Worm (Caenorhabditis elegans) whole organism, L4 larva: ENCODE data around the gene pqn-22.
"Not testable (repeated sequence)": the region's sequence is repeated elsewhere in the genome, so short reads cannot be mapped to it uniquely, and the experiment has no call there.

Experiments used
- D1046.2 ChIP-seq: fragments of 200-800 bp; sonication (Bioruptor generic); IDR thresholded peaks from 2 replicates; pipeline ENCODE4 v1.3.6; 2022; ENCODE audit warnings: missing genetic modification characterization, missing compliant biosample characterization
- F37D6.2 ChIP-seq: sonication (generic microtip); optimal IDR thresholded peaks from 2 replicates; lab custom pipeline; 2016; ENCODE audit warnings: mild to moderate bottlenecking, missing genetic modification characterization, missing compliant biosample characterization
- F44E2.7 ChIP-seq: fragments of 200-800 bp; sonication (Bioruptor generic); IDR thresholded peaks from 2 replicates; pipeline ENCODE4 v2.1.2; 2022; ENCODE audit warnings: missing genetic modification characterization, missing compliant biosample characterization
- F49E8.2 ChIP-seq: sonication (generic microtip); optimal IDR thresholded peaks from 2 replicates; lab custom pipeline; 2016; ENCODE audit warnings: missing compliant biosample characterization, mild to moderate bottlenecking, missing genetic modification characterization, borderline replicate concordance
- T26A8.4 ChIP-seq: fragments of 200-800 bp; sonication (Bioruptor generic); IDR thresholded peaks from 2 replicates; pipeline ENCODE4 v1.3.6; 2022; ENCODE audit warnings: missing genetic modification characterization, missing compliant biosample characterization
- Y48G9A.11 ChIP-seq: fragments of 200-800 bp; sonication (Bioruptor generic); IDR thresholded peaks from 2 replicates; pipeline ENCODE4 v1.3.6; 2022; ENCODE audit warnings: missing genetic modification reagents, missing genetic modification characterization, missing compliant biosample characterization
- aha-1 ChIP-seq: fragments of 150-350 bp; peaks from one replicate; lab custom pipeline; 2014; ENCODE audit warnings: missing biosample characterization, missing genetic modification characterization
- arid-1 ChIP-seq: fragments of 200-800 bp; sonication (Bioruptor generic); conservative IDR thresholded peaks from 2 replicates; pipeline ENCODE4 v1.3.6; 2022; ENCODE audit warnings: missing genetic modification reagents, missing genetic modification characterization, missing compliant biosample characterization
- ceh-32 ChIP-seq: sonication (generic microtip); optimal IDR thresholded peaks from 2 replicates; lab custom pipeline; 2016; ENCODE audit warnings: mild to moderate bottlenecking, missing genetic modification characterization, missing compliant biosample characterization; ENCODE audit not compliant: poor library complexity
- ces-1 ChIP-seq: fragments of 150-350 bp; sonication (generic microtip); optimal IDR thresholded peaks from 4 replicates; lab custom pipeline; 2014; ENCODE audit warnings: missing biosample characterization, missing genetic modification reagents, missing genetic modification characterization
- ctbp-1 ChIP-seq: fragments of 200-800 bp; sonication (Bioruptor generic); IDR thresholded peaks from 2 replicates; pipeline ENCODE4 v1.3.6; 2022; ENCODE audit warnings: missing genetic modification reagents, missing genetic modification characterization, missing compliant biosample characterization
- daf-12 ChIP-seq: fragments of 150-350 bp; optimal IDR thresholded peaks from 2 replicates; lab custom pipeline; 2014; ENCODE audit warnings: missing biosample characterization, missing genetic modification reagents, missing genetic modification characterization
- daf-16 ChIP-seq, 3 experiments: sonication (generic microtip); optimal IDR thresholded peaks; 2 replicates each; lab custom pipeline; 2016 to 2017; ENCODE audit warnings: missing genetic modification characterization in 3 of 3, missing genetic modification reagents in 3 of 3, mild to moderate bottlenecking in 2 of 3, missing compliant biosample characterization in 2 of 3, missing biosample characterization in 1 of 3, moderate library complexity in 1 of 3
- dmd-6 ChIP-seq: fragments of 200-800 bp; sonication (Bioruptor generic); IDR thresholded peaks from 2 replicates; pipeline ENCODE4 v1.3.6; 2022; ENCODE audit warnings: missing genetic modification reagents, missing genetic modification characterization, missing compliant biosample characterization
- dve-1 ChIP-seq: sonication (generic microtip); optimal IDR thresholded peaks from 2 replicates; lab custom pipeline; 2017; ENCODE audit warnings: antibody characterized with exemption, mild to moderate bottlenecking, missing genetic modification characterization, missing compliant biosample characterization; ENCODE audit not compliant: insufficient read depth
- egl-27 ChIP-seq: sonication (generic microtip); optimal IDR thresholded peaks from 3 replicates; lab custom pipeline; 2017; ENCODE audit warnings: missing biosample characterization, missing genetic modification reagents, missing genetic modification characterization
- fkh-10 ChIP-seq: fragments of 150-350 bp; optimal IDR thresholded peaks from 2 replicates; lab custom pipeline; 2014; ENCODE audit warnings: missing biosample characterization, missing genetic modification reagents, missing genetic modification characterization
- gei-8 ChIP-seq: fragments of 200-800 bp; sonication (Bioruptor generic); optimal IDR thresholded peaks from 2 replicates; lab custom pipeline; 2018; ENCODE audit warnings: mild to moderate bottlenecking, missing genetic modification characterization, missing compliant biosample characterization
- lsy-2 ChIP-seq, 2 experiments: fragments of 150-350 bp in 1 of 2; sonication (generic microtip) in 1 of 2; optimal IDR thresholded peaks; 2 replicates each; lab custom pipeline; 2014 to 2017; ENCODE audit warnings: missing biosample characterization in 2 of 2, missing genetic modification characterization in 2 of 2
- mdl-1 ChIP-seq, 2 experiments: fragments of 150-350 bp in 1 of 2; sonication (generic microtip) in 1 of 2; optimal IDR thresholded peaks; 2 replicates each; lab custom pipeline; 2014 to 2017; ENCODE audit warnings: missing biosample characterization in 2 of 2, missing genetic modification characterization in 2 of 2
- mxl-3 ChIP-seq: fragments of 200-800 bp; sonication (Bioruptor generic); optimal IDR thresholded peaks from 2 replicates; lab custom pipeline; 2018; ENCODE audit warnings: mild to moderate bottlenecking, missing genetic modification characterization, missing compliant biosample characterization
- nhr-11 ChIP-seq: fragments of 150-350 bp; optimal IDR thresholded peaks from 2 replicates; lab custom pipeline; 2014; ENCODE audit warnings: missing biosample characterization, missing genetic modification characterization
- nhr-111 ChIP-seq: fragments of 200-800 bp; sonication (Bioruptor generic); optimal IDR thresholded peaks from 2 replicates; lab custom pipeline; 2018; ENCODE audit warnings: mild to moderate bottlenecking, missing genetic modification characterization, missing compliant biosample characterization
- nhr-28 ChIP-seq: fragments of 150-350 bp; optimal IDR thresholded peaks from 2 replicates; lab custom pipeline; 2014; ENCODE audit warnings: missing biosample characterization, missing genetic modification characterization
- nhr-41 ChIP-seq: fragments of 200-800 bp; sonication (Bioruptor generic); IDR thresholded peaks from 2 replicates; pipeline ENCODE4 v1.3.6; 2022; ENCODE audit warnings: missing genetic modification reagents, missing genetic modification characterization, missing compliant biosample characterization
- nhr-77 ChIP-seq: fragments of 150-350 bp; optimal IDR thresholded peaks from 2 replicates; lab custom pipeline; 2014; ENCODE audit warnings: missing biosample characterization, missing genetic modification characterization
- pqm-1 ChIP-seq: sonication (generic microtip); optimal IDR thresholded peaks from 2 replicates; lab custom pipeline; 2017; ENCODE audit warnings: missing biosample characterization, missing genetic modification characterization
- spr-1 ChIP-seq: sonication (generic microtip); optimal IDR thresholded peaks from 2 replicates; lab custom pipeline; 2016; ENCODE audit warnings: mild to moderate bottlenecking, missing genetic modification characterization, missing compliant biosample characterization
- spr-3 ChIP-seq: fragments of 200-800 bp; sonication (Bioruptor generic); optimal IDR thresholded peaks from 2 replicates; lab custom pipeline; 2018; ENCODE audit warnings: mild to moderate bottlenecking, missing genetic modification characterization, missing compliant biosample characterization
- tag-97 ChIP-seq: fragments of 200-800 bp; sonication (Bioruptor generic); IDR thresholded peaks from 2 replicates; pipeline ENCODE4 v1.3.6; 2022; ENCODE audit warnings: missing genetic modification characterization, missing compliant biosample characterization
- unc-39 ChIP-seq: sonication (generic microtip); optimal IDR thresholded peaks from 2 replicates; lab custom pipeline; 2017; ENCODE audit warnings: missing biosample characterization, missing genetic modification characterization
- zip-2 ChIP-seq: fragments of 150-350 bp; optimal IDR thresholded peaks from 2 replicates; lab custom pipeline; 2014; ENCODE audit warnings: missing biosample characterization, missing genetic modification characterization

pqn-22 gene

ce11 chrIV:6033539-6033938 lies at the start of gene pqn-22:
Gene pqn-22 (minus strand): TSS chrIV:6033639.
- not testable (repeated sequence) for TF ChIP-seq fkh-10 (GFP tag; lab: Kevin White, UChicago); mdl-1 (tag; optimal IDR thresholded peaks at IDR 0.05; lab: Kevin White, UChicago); Y48G9A.11 (GFP tag; lab: Robert Waterston, UW)

ce11 chrIV:6079925-6080324 lies 46.5 kb upstream of the pqn-22 start, which contains the start of gene ugt-19:
Gene ugt-19 (minus strand): TSS chrIV:6079952.
- TF ChIP-seq zip-2 (tag; lab: Kevin White, UChicago) (no peak), dve-1 (tag; lab: Kevin White, UChicago) (peak; percentile 21), nhr-28 (tag; lab: Kevin White, UChicago) (peak; percentile 76), daf-12 (tag; lab: Kevin White, UChicago) (no peak), daf-16 (GFP tag; optimal IDR thresholded peaks at IDR 0.05; lab: Kevin White, UChicago) (no peak), daf-16 (tag; optimal IDR thresholded peaks at IDR 0.05; lab: Kevin White, UChicago) (peak; percentile 44), arid-1 (GFP tag; lab: Robert Waterston, UW) (no peak), lsy-2 (tag; optimal IDR thresholded peaks at IDR 0.05; lab: Kevin White, UChicago) (peak in 1 of 2 experiments; percentile 10), dmd-6 (GFP tag; lab: Robert Waterston, UW) (peak; percentile 66; the same call in 1 of the 2 replicates), nhr-11 (no peak), egl-27 (tag; lab: Kevin White, UChicago) (no peak), pqm-1 (tag; lab: Kevin White, UChicago) (peak; percentile 87)

ce11 chrIV:6076128-6076527 lies 42.7 kb upstream of the pqn-22 start, which contains the start of gene cpg-20:
Gene cpg-20 (minus strand): TSS chrIV:6076228.
- no peak for TF ChIP-seq T26A8.4
- no peak for TF ChIP-seq nhr-41 (GFP tag; lab: Robert Waterston, UW)
- TF ChIP-seq ctbp-1 (GFP tag; lab: Robert Waterston, UW): no peak
- no peak for TF ChIP-seq spr-3
- no peak for TF ChIP-seq D1046.2
- no peak for TF ChIP-seq gei-8 (GFP tag; lab: Kevin White, UChicago)
- no peak for TF ChIP-seq tag-97 (GFP tag; lab: Robert Waterston, UW)
- TF ChIP-seq unc-39 (tag; lab: Kevin White, UChicago): no peak
- TF ChIP-seq nhr-111 (GFP tag; lab: Kevin White, UChicago): no peak
- TF ChIP-seq F37D6.2: no peak
- no peak for TF ChIP-seq F49E8.2 (tag; lab: Kevin White, UChicago)
- no peak for TF ChIP-seq ceh-32 (tag; lab: Kevin White, UChicago)
- no peak for TF ChIP-seq dve-1 (tag; lab: Kevin White, UChicago)
- TF ChIP-seq aha-1 (tag; lab: Kevin White, UChicago): no peak
- TF ChIP-seq spr-1: no peak
- no peak for TF ChIP-seq mxl-3 (GFP tag; lab: Kevin White, UChicago)

ce11 chrIV:6071026-6071425 lies 37.6 kb upstream of the pqn-22 start:
- TF ChIP-seq F44E2.7 (GFP tag; lab: Robert Waterston, UW) (no peak), unc-39 (tag; lab: Kevin White, UChicago) (no peak)

ce11 chrIV:6065186-6065585 lies 31.7 kb upstream of the pqn-22 start:
- TF ChIP-seq ces-1 (GFP tag; lab: Kevin White, UChicago): peak; percentile 31
- peak; percentile 75 for TF ChIP-seq fkh-10 (GFP tag; lab: Kevin White, UChicago)
- no peak for TF ChIP-seq nhr-77 (tag; lab: Kevin White, UChicago)
- TF ChIP-seq, all 104 proteins: peak for 2
